Worm (Caenorhabditis elegans): ENCODE measurements around the gene srw-62.

DNA sequence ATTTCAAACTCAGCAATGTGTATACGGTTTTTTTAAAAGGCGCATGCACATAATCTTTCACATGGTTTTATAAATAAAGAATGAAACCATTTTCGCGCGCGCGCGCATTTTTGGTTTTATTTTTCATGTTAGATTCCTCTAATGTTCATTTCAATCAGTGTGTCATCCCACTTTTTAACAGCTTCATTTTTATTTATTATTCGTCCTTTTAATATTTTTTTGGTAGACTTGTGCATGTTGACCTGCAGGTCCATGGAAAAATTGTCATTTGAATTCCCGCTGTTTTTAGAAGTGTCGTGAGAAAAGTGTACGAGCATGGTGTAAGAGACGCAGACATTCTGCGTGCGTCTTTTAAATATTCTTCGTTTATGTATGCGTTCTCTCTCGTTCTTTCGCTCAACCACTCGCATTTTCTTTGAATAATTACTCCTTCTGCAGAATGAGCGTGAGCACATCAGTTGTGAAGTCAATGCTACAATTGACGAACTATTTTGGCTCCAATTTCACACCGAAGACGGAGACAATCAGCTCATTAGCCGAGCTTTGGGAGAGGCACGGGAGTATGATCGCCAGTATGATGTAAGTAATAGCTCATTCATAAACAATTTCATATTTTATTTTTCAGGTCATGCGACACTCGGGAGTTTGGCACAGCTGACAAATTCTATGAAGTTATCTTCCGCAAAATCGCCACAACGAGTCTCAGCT, 35.2 kb downstream of the srw-62 start, which contains the start of gene lin-5:
- TF ChIP-seq nhr-77 (tag; optimal IDR thresholded peaks at IDR 0.05): no peak
- TF ChIP-seq cey-2 (tag; optimal IDR thresholded peaks at IDR 0.05; ENCODE audit: borderline replicate concordance, insufficient read depth): no peak
